Worm (Caenorhabditis elegans) whole organism, mixed stage, embryonic: Measurements from ENCODE around the gene srh-212.

Experiments
- M03D4.4 ChIP-seq: sonication (generic microtip); optimal IDR thresholded peaks from 2 replicates; lab custom pipeline; 2017; ENCODE audit warnings: mild to moderate bottlenecking, missing genetic modification characterization, missing compliant biosample characterization
- bed-3 ChIP-seq: fragments of 200-800 bp; sonication (Bioruptor generic); optimal IDR thresholded peaks from 3 replicates; lab custom pipeline; 2018; ENCODE audit warnings: mild to moderate bottlenecking, missing genetic modification characterization, moderate library complexity, missing compliant biosample characterization
- ceh-39 ChIP-seq: fragments of 150-350 bp; optimal IDR thresholded peaks from 2 replicates; lab custom pipeline; 2014; ENCODE audit warnings: missing biosample characterization, missing genetic modification characterization
- ceh-43 ChIP-seq: fragments of 200-800 bp; sonication (Bioruptor generic); optimal IDR thresholded peaks from 2 replicates; lab custom pipeline; 2018; ENCODE audit warnings: mild to moderate bottlenecking, missing genetic modification characterization, moderate library complexity, missing compliant biosample characterization
- ces-1 ChIP-seq: fragments of 150-350 bp; optimal IDR thresholded peaks from 2 replicates; lab custom pipeline; 2014; ENCODE audit warnings: missing biosample characterization, missing genetic modification reagents, missing genetic modification characterization
- cnd-1 ChIP-seq: fragments of 200-800 bp; sonication (Bioruptor generic); optimal IDR thresholded peaks from 2 replicates; lab custom pipeline; 2018; ENCODE audit warnings: mild to moderate bottlenecking, missing genetic modification characterization, missing compliant biosample characterization
- drap-1 ChIP-seq: fragments of 200-800 bp; sonication (Bioruptor generic); optimal IDR thresholded peaks from 3 replicates; lab custom pipeline; 2018; ENCODE audit warnings: mild to moderate bottlenecking, missing genetic modification characterization, missing compliant biosample characterization
- elt-1 ChIP-seq: sonication (generic microtip); optimal IDR thresholded peaks from 2 replicates; lab custom pipeline; 2017; ENCODE audit warnings: missing genetic modification characterization, mild to moderate bottlenecking, missing compliant biosample characterization, antibody characterized with exemption, moderate library complexity, borderline replicate concordance; ENCODE audit not compliant: insufficient read depth
- elt-3 ChIP-seq: fragments of 150-350 bp; optimal IDR thresholded peaks from 2 replicates; lab custom pipeline; 2014; ENCODE audit warnings: missing biosample characterization, missing genetic modification characterization
- flh-1 ChIP-seq: fragments of 200-800 bp; sonication (Bioruptor generic); optimal IDR thresholded peaks from 2 replicates; lab custom pipeline; 2018; ENCODE audit warnings: mild to moderate bottlenecking, missing genetic modification characterization, moderate library complexity, missing compliant biosample characterization
- hlh-1 ChIP-seq: fragments of 150-350 bp; optimal IDR thresholded peaks from 2 replicates; lab custom pipeline; 2014; ENCODE audit warnings: missing biosample characterization, missing genetic modification reagents, missing genetic modification characterization
- lin-13 ChIP-seq: fragments of 150-350 bp; optimal IDR thresholded peaks from 2 replicates; lab custom pipeline; 2014; ENCODE audit warnings: missing biosample characterization, missing genetic modification characterization
- lin-32 ChIP-seq: fragments of 200-800 bp; sonication (Bioruptor generic); optimal IDR thresholded peaks from 2 replicates; lab custom pipeline; 2018; ENCODE audit warnings: mild to moderate bottlenecking, missing genetic modification characterization, missing compliant biosample characterization
- lsy-2 ChIP-seq: fragments of 150-350 bp; optimal IDR thresholded peaks from 2 replicates; lab custom pipeline; 2014; ENCODE audit warnings: missing biosample characterization, missing genetic modification characterization
- mab-5 ChIP-seq: fragments of 150-350 bp; optimal IDR thresholded peaks from 2 replicates; lab custom pipeline; 2014; ENCODE audit warnings: missing biosample characterization, missing genetic modification characterization
- mep-1 ChIP-seq: fragments of 150-350 bp; optimal IDR thresholded peaks from 2 replicates; lab custom pipeline; 2017; ENCODE audit warnings: missing biosample characterization, missing genetic modification reagents, missing genetic modification characterization, inconsistent platforms
- mls-2 ChIP-seq: sonication (generic microtip); optimal IDR thresholded peaks from 2 replicates; lab custom pipeline; 2016; ENCODE audit warnings: mild to moderate bottlenecking, missing genetic modification characterization, moderate library complexity, missing compliant biosample characterization
- nhr-12 ChIP-seq: fragments of 150-350 bp; optimal IDR thresholded peaks from 2 replicates; lab custom pipeline; 2014; ENCODE audit warnings: missing biosample characterization, missing genetic modification characterization
- nhr-237 ChIP-seq: fragments of 150-350 bp; optimal IDR thresholded peaks from 2 replicates; lab custom pipeline; 2014; ENCODE audit warnings: missing biosample characterization, missing genetic modification characterization
- pha-4 ChIP-seq: fragments of 150-350 bp; optimal IDR thresholded peaks from 2 replicates; lab custom pipeline; 2018; ENCODE audit warnings: missing biosample characterization, missing genetic modification reagents, missing genetic modification characterization
- snpc-4 ChIP-seq: fragments of 150-350 bp; optimal IDR thresholded peaks from 2 replicates; lab custom pipeline; 2014; ENCODE audit warnings: missing biosample characterization, missing genetic modification characterization
- sptf-1 ChIP-seq: sonication (generic microtip); optimal IDR thresholded peaks from 2 replicates; lab custom pipeline; 2017; ENCODE audit warnings: mild to moderate bottlenecking, missing genetic modification characterization, moderate library complexity, missing compliant biosample characterization
- tbx-8 ChIP-seq: fragments of 200-800 bp; sonication (Bioruptor generic); optimal IDR thresholded peaks from 2 replicates; lab custom pipeline; 2018; ENCODE audit warnings: mild to moderate bottlenecking, missing genetic modification characterization, moderate library complexity, missing compliant biosample characterization
- unc-120 ChIP-seq: sonication (generic microtip); optimal IDR thresholded peaks from 2 replicates; lab custom pipeline; 2017; ENCODE audit warnings: missing genetic modification characterization, missing compliant biosample characterization; ENCODE audit not compliant: poor library complexity, severe bottlenecking
- unc-39 ChIP-seq: fragments of 150-350 bp; optimal IDR thresholded peaks from 2 replicates; lab custom pipeline; 2014; ENCODE audit warnings: missing biosample characterization, missing genetic modification characterization
- unc-62 ChIP-seq: fragments of 150-350 bp; optimal IDR thresholded peaks from 2 replicates; lab custom pipeline; 2014; ENCODE audit warnings: missing biosample characterization, missing genetic modification reagents, missing genetic modification characterization
- zip-8 ChIP-seq: fragments of 150-350 bp; optimal IDR thresholded peaks from 2 replicates; lab custom pipeline; 2014; ENCODE audit warnings: missing biosample characterization, missing genetic modification characterization
- ztf-11 ChIP-seq: fragments of 150-350 bp; optimal IDR thresholded peaks from 2 replicates; lab custom pipeline; 2014; ENCODE audit warnings: missing biosample characterization, missing genetic modification characterization

Gene srh-212

DNA sequence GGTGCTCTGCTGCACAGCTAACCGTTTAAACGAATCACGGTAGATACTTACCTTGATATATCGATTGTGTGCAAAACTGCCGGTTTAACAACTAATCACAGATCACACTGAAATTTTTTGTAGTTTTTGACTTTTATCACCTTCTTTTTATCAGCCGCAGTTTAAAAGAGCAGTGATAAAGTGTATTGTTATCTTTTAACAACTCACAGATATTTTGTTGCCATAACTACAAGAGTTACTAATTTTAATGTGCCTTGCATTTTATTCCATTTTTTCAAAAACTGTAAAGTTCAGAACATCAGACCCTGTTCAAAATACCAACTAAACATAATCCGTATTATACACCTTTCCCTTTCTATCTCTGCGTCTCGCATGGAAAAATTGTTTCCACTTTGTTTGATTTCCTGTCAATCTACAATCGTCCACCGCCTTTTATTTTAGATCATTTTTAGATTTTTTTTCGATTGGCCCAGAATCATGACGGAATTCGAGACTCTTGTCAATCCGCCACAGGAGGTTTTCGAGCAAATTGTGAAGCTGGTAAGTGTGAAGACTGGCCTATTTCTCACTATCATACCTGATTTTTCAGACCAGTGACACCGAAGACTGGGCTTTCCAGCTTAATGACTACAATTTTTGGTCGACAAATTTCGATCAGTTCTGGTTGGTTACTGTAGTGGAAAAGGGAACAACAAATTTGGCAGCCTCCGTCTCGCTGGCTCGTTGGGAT, 44.0 kb downstream of the srh-212 start, which contains the start of gene T24A6.20:
Gene T24A6.20 (plus strand): TSS at position 395 of the 730 bp plus-strand sequence.
- peak; percentile 5 for TF ChIP-seq ceh-39 (tag; lab: Kevin White, UChicago)
- TF ChIP-seq snpc-4 (tag; lab: Kevin White, UChicago), result no peak

DNA sequence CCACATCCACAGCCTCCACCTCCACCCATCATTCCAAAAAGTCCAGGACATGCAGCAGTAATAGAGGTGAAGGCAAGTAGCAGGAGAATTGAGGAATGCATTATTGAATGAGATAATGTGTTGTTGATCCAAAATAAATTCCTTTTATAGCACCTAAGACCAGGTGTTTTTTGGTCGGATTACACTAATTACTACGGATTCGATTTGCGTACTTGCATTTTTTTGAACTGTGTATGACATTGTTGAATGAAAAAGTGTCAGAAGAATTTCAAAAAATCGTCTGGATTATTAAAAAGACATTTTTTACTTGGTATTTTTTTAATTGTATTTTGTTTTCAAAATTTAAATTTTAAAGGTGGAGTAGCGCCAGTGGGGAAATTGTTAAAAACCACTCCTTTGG, 45.2 kb downstream of the srh-212 start, which contains the start of gene grl-28:
Gene grl-28 (minus strand): TSS at position 101 of the 400 bp plus-strand sequence.
- TF ChIP-seq flh-1, result no peak
- no peak for TF ChIP-seq M03D4.4 (tag; lab: Kevin White, UChicago)

DNA sequence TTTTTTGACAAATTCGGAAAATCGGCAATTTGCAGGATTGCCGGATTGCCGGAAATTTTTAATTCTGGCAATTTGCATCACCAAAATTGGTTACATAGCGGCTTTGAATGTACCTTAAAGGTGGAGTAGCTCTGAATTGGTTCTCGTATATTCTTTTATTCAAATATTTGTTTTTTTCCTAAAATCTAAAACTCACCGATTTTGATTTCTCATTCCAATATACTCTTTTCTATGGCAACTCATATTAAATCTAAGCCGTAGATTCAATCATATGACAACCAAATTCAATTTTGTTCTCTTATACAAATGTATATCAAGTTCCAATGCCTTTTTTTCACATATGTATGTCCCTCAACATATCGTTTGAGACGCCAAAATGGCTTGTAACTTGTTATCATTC, 47.4 kb downstream of the srh-212 start, which contains the start of gene sri-21:
Gene sri-21 (plus strand): TSS at position 301 of the 400 bp plus-strand sequence.
- no peak for TF ChIP-seq nhr-12 (tag; lab: Kevin White, UChicago)
- no peak for TF ChIP-seq unc-120 (tag; lab: Kevin White, UChicago)
- TF ChIP-seq mls-2 (tag; lab: Kevin White, UChicago), result no peak
- no peak for TF ChIP-seq M03D4.4 (tag; lab: Kevin White, UChicago)
- no peak for TF ChIP-seq lsy-2 (tag; lab: Kevin White, UChicago)
- no peak for TF ChIP-seq ceh-39 (tag; lab: Kevin White, UChicago)
- no peak for TF ChIP-seq snpc-4 (tag; lab: Kevin White, UChicago)
- no peak for TF ChIP-seq ceh-43 (GFP tag; lab: Kevin White, UChicago)
- TF ChIP-seq mab-5 (tag; lab: Kevin White, UChicago), result no peak
- TF ChIP-seq bed-3 (GFP tag; lab: Kevin White, UChicago), result no peak
- TF ChIP-seq lin-32 (GFP tag; lab: Kevin White, UChicago), result no peak
- TF ChIP-seq lin-13 (tag; lab: Kevin White, UChicago), result no peak

ce11 chrV:3548798-3549197, 48.2 kb downstream of the srh-212 start, which contains the start of gene srw-130:
Gene srw-130 (minus strand): TSS chrV:3548898.
- TF ChIP-seq nhr-12 (tag; lab: Kevin White, UChicago) (no peak), lin-13 (tag; lab: Kevin White, UChicago) (no peak), mep-1 (tag; lab: Kevin White, UChicago) (no peak), ces-1 (GFP tag; lab: Kevin White, UChicago) (no peak), unc-62 (GFP tag; lab: Kevin White, UChicago) (no peak), nhr-237 (tag; lab: Kevin White, UChicago) (no peak), hlh-1 (tag; lab: Kevin White, UChicago) (no peak), drap-1 (no peak), ceh-43 (GFP tag; lab: Kevin White, UChicago) (no peak), lin-32 (GFP tag; lab: Kevin White, UChicago) (no peak), mls-2 (tag; lab: Kevin White, UChicago) (no peak), unc-39 (tag; lab: Kevin White, UChicago) (no peak), bed-3 (GFP tag; lab: Kevin White, UChicago) (no peak), ztf-11 (tag; lab: Kevin White, UChicago) (no peak), cnd-1 (tag; lab: Kevin White, UChicago) (no peak)

DNA sequence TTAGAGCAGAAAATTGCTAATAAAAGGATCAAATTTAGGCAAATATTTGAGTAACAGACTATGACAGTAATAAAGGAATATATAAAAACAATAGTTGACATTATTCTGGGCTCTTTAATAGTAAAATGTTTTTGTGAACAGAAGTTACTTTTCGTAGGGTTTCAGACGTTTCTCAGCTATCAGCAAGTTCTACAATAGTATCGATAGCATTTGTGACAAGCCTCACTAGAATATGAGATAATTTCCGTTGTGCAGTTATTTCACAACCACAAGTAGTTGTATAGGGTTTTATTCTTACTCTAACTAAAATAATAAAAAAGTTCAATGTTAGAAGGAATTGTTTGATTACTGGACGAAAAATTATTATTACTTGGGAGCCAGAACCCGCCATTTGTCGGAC, 50.4 kb downstream of the srh-212 start, which contains the start of gene srbc-68:
Gene srbc-68 (minus strand): TSS at position 101 of the 400 bp plus-strand sequence.
- TF ChIP-seq flh-1 (no peak), snpc-4 (tag; lab: Kevin White, UChicago) (no peak), mab-5 (tag; lab: Kevin White, UChicago) (no peak), M03D4.4 (tag; lab: Kevin White, UChicago) (no peak), elt-3 (tag; lab: Kevin White, UChicago) (no peak), hlh-1 (tag; lab: Kevin White, UChicago) (no peak), unc-120 (tag; lab: Kevin White, UChicago) (no peak), sptf-1 (no peak), lsy-2 (tag; lab: Kevin White, UChicago) (no peak), lin-13 (tag; lab: Kevin White, UChicago) (no peak), nhr-12 (tag; lab: Kevin White, UChicago) (no peak), ces-1 (GFP tag; lab: Kevin White, UChicago) (no peak), lin-32 (GFP tag; lab: Kevin White, UChicago) (no peak), elt-1 (tag; lab: Kevin White, UChicago) (no peak), pha-4 (tag; lab: Kevin White, UChicago) (no peak), zip-8 (tag; lab: Kevin White, UChicago) (no peak), unc-62 (GFP tag; lab: Kevin White, UChicago) (no peak), mls-2 (tag; lab: Kevin White, UChicago) (no peak), cnd-1 (tag; lab: Kevin White, UChicago) (no peak), tbx-8 (no peak)
